Worm (Caenorhabditis elegans): ENCODE results near the gene srx-21.

- TF ChIP-seq pbrm-1 (GFP tag; IDR thresholded peaks at IDR 0.05) = no peak
- no peak for TF ChIP-seq dpl-1 (GFP tag; optimal IDR thresholded peaks at IDR 0.05)
- TF ChIP-seq fkh-3 (tag; optimal IDR thresholded peaks at IDR 0.05) = no peak
- no peak for TF ChIP-seq gei-17 (GFP tag; optimal IDR thresholded peaks at IDR 0.05)
- no peak for TF ChIP-seq C17E4.6 (GFP tag; IDR thresholded peaks at IDR 0.05)
- no peak for TF ChIP-seq ztf-25 (GFP tag; IDR thresholded peaks at IDR 0.05)
- no peak for TF ChIP-seq lsy-27 (tag; optimal IDR thresholded peaks at IDR 0.05; ENCODE audit: borderline replicate concordance, insufficient read depth)
- TF ChIP-seq xnd-1 (tag; optimal IDR thresholded peaks at IDR 0.05) = no peak
Measured at ce11 chrV:726573-727483, 50.0 kb downstream of the srx-21 start.
